Fruit fly (Drosophila melanogaster) whole organism, prepupa: ENCODE data around the gene hoip.

Experiments
- CG10669 ChIP-seq: fragments of 200-800 bp; sonication (Bioruptor generic); optimal IDR thresholded peaks from 3 replicates; lab custom pipeline; 2018; ENCODE audit warnings: missing biosample characterization, mild to moderate bottlenecking, missing genetic modification characterization, moderate library complexity
- CG11902 ChIP-seq: fragments of 200-800 bp; sonication (Bioruptor generic); optimal IDR thresholded peaks from 3 replicates; lab custom pipeline; 2016; ENCODE audit warnings: missing biosample characterization, missing genetic modification characterization
- CG15336 ChIP-seq: fragments of 200-800 bp; sonication (Bioruptor generic); IDR thresholded peaks from 2 replicates; pipeline ENCODE4 v1.3.6; 2022; ENCODE audit warnings: missing biosample characterization, missing genetic modification characterization
- CG3032 ChIP-seq: fragments of 200-800 bp; optimal IDR thresholded peaks from 2 replicates; lab custom pipeline; 2019; ENCODE audit warnings: missing biosample characterization, mild to moderate bottlenecking, missing genetic modification characterization, moderate library complexity
- CG31627 ChIP-seq: fragments of 200-800 bp; sonication (Bioruptor generic); optimal IDR thresholded peaks from 3 replicates; lab custom pipeline; 2016; ENCODE audit warnings: missing biosample characterization, missing genetic modification characterization
- CG34406 ChIP-seq: fragments of 200-800 bp; sonication (Bioruptor generic); optimal IDR thresholded peaks from 3 replicates; lab custom pipeline; 2016; ENCODE audit warnings: missing biosample characterization, missing genetic modification characterization
- CG4318 ChIP-seq: fragments of 200-800 bp; sonication (Bioruptor generic); optimal IDR thresholded peaks from 3 replicates; lab custom pipeline; 2017; ENCODE audit warnings: missing biosample characterization, mild to moderate bottlenecking, missing genetic modification characterization
- CG6276 ChIP-seq: fragments of 200-800 bp; sonication (Bioruptor generic); optimal IDR thresholded peaks from 2 replicates; lab custom pipeline; 2017; ENCODE audit warnings: missing biosample characterization, mild to moderate bottlenecking, missing genetic modification characterization
- CG6792 ChIP-seq: fragments of 200-800 bp; sonication (Bioruptor generic); optimal IDR thresholded peaks from 3 replicates; lab custom pipeline; 2016; ENCODE audit warnings: missing biosample characterization, missing genetic modification characterization
- CG6808 ChIP-seq: fragments of 200-800 bp; sonication (Bioruptor generic); optimal IDR thresholded peaks from 3 replicates; lab custom pipeline; 2017; ENCODE audit warnings: missing biosample characterization, missing genetic modification characterization, mild to moderate bottlenecking, moderate library complexity, missing genetic modification reagents
- CG6854 ChIP-seq: fragments of 200-800 bp; sonication (Bioruptor generic); optimal IDR thresholded peaks from 2 replicates; lab custom pipeline; 2017; ENCODE audit warnings: missing biosample characterization, mild to moderate bottlenecking, missing genetic modification characterization
- CG8119 ChIP-seq: fragments of 200-800 bp; sonication (Bioruptor generic); IDR thresholded peaks from 3 replicates; pipeline ENCODE4 v1.3.6; 2022; ENCODE audit warnings: missing biosample characterization, missing genetic modification characterization
- CG8319 ChIP-seq: fragments of 200-800 bp; sonication (Bioruptor generic); optimal IDR thresholded peaks from 3 replicates; lab custom pipeline; 2016; ENCODE audit warnings: missing biosample characterization, missing genetic modification characterization
- CG8632 ChIP-seq: fragments of 200-800 bp; sonication (Bioruptor generic); optimal IDR thresholded peaks from 3 replicates; lab custom pipeline; 2016; ENCODE audit warnings: missing biosample characterization, missing genetic modification characterization
- CG9139 ChIP-seq: fragments of 200-800 bp; sonication (Bioruptor generic); optimal IDR thresholded peaks from 3 replicates; lab custom pipeline; 2017; ENCODE audit warnings: missing biosample characterization, mild to moderate bottlenecking, missing genetic modification characterization
- Eip75B ChIP-seq: fragments of 200-800 bp; sonication (Bioruptor generic); optimal IDR thresholded peaks from 3 replicates; lab custom pipeline; 2016; ENCODE audit warnings: missing biosample characterization, missing genetic modification characterization
- Eip78C ChIP-seq: fragments of 200-800 bp; sonication (Bioruptor generic); peaks from one replicate; lab custom pipeline; 2016; ENCODE audit warnings: missing biosample characterization, missing genetic modification characterization
- Eip93F ChIP-seq: fragments of 200-800 bp; sonication (Bioruptor generic); optimal IDR thresholded peaks from 2 replicates; lab custom pipeline; 2016; ENCODE audit warnings: missing biosample characterization, mild to moderate bottlenecking, missing genetic modification characterization
- Ets21C ChIP-seq: fragments of 200-800 bp; sonication (Bioruptor generic); optimal IDR thresholded peaks from 3 replicates; lab custom pipeline; 2016; ENCODE audit warnings: missing biosample characterization, missing genetic modification characterization
- Ets96B ChIP-seq: fragments of 200-800 bp; optimal IDR thresholded peaks from 2 replicates; lab custom pipeline; 2019; ENCODE audit warnings: missing biosample characterization, mild to moderate bottlenecking, missing genetic modification characterization, moderate library complexity
- Gug ChIP-seq: fragments of 200-800 bp; sonication (Bioruptor generic); IDR thresholded peaks from 2 replicates; pipeline ENCODE4 v1.3.6; 2022; ENCODE audit warnings: missing biosample characterization, missing genetic modification characterization
- Hr38 ChIP-seq: sonication (Bioruptor generic); optimal IDR thresholded peaks from 2 replicates; lab custom pipeline; 2016; ENCODE audit warnings: missing biosample characterization, missing genetic modification characterization
- Hr4 ChIP-seq: fragments of 200-800 bp; sonication (Bioruptor generic); optimal IDR thresholded peaks from 3 replicates; lab custom pipeline; 2016; ENCODE audit warnings: missing biosample characterization, missing genetic modification characterization
- Lpt ChIP-seq: fragments of 200-800 bp; sonication (Bioruptor generic); optimal IDR thresholded peaks from 3 replicates; lab custom pipeline; 2016; ENCODE audit warnings: missing biosample characterization, missing genetic modification characterization
- OdsH ChIP-seq: fragments of 200-800 bp; sonication (Bioruptor generic); optimal IDR thresholded peaks from 3 replicates; lab custom pipeline; 2016; ENCODE audit warnings: missing biosample characterization, missing genetic modification characterization
- Sox14 ChIP-seq: fragments of 200-800 bp; sonication (Bioruptor generic); optimal IDR thresholded peaks from 3 replicates; lab custom pipeline; 2016; ENCODE audit warnings: missing biosample characterization, missing genetic modification characterization
- Sox15 ChIP-seq: fragments of 200-800 bp; sonication (Bioruptor generic); optimal IDR thresholded peaks from 3 replicates; lab custom pipeline; 2016; ENCODE audit warnings: missing biosample characterization, missing genetic modification characterization
- achi ChIP-seq: fragments of 200-800 bp; sonication (Bioruptor generic); optimal IDR thresholded peaks from 3 replicates; lab custom pipeline; 2016; ENCODE audit warnings: missing biosample characterization, missing genetic modification characterization
- cyc ChIP-seq: fragments of 200-800 bp; sonication (Bioruptor generic); optimal IDR thresholded peaks from 3 replicates; lab custom pipeline; 2016; ENCODE audit warnings: missing biosample characterization, missing genetic modification characterization
- dac ChIP-seq: fragments of 200-800 bp; sonication (Bioruptor generic); optimal IDR thresholded peaks from 2 replicates; lab custom pipeline; 2017; ENCODE audit warnings: missing biosample characterization, mild to moderate bottlenecking, missing genetic modification characterization
- dsx ChIP-seq: fragments of 200-800 bp; optimal IDR thresholded peaks from 3 replicates; lab custom pipeline; 2019; ENCODE audit warnings: missing biosample characterization, mild to moderate bottlenecking, missing genetic modification characterization, moderate library complexity; ENCODE audit not compliant: poor library complexity, severe bottlenecking
- eg ChIP-seq: fragments of 200-800 bp; sonication (Bioruptor generic); IDR thresholded peaks from 3 replicates; pipeline ENCODE4 v1.3.6; 2022; ENCODE audit warnings: missing biosample characterization, missing genetic modification characterization
- esn ChIP-seq: fragments of 200-800 bp; sonication (Bioruptor generic); optimal IDR thresholded peaks from 2 replicates; lab custom pipeline; 2016; ENCODE audit warnings: missing biosample characterization, mild to moderate bottlenecking, missing genetic modification characterization, moderate library complexity
- fd59A ChIP-seq: fragments of 200-800 bp; sonication (Bioruptor generic); optimal IDR thresholded peaks from 2 replicates; lab custom pipeline; 2017; ENCODE audit warnings: missing biosample characterization, mild to moderate bottlenecking, missing genetic modification characterization, missing genetic modification reagents
- fd85E ChIP-seq: fragments of 200-800 bp; sonication (Bioruptor generic); optimal IDR thresholded peaks from 3 replicates; lab custom pipeline; 2016; ENCODE audit warnings: missing biosample characterization, missing genetic modification characterization
- fkh ChIP-seq: fragments of 200-800 bp; sonication (Bioruptor generic); optimal IDR thresholded peaks from 3 replicates; lab custom pipeline; 2017; ENCODE audit warnings: missing biosample characterization, mild to moderate bottlenecking, missing genetic modification characterization, moderate library complexity
- lz ChIP-seq: fragments of 200-800 bp; sonication (Bioruptor generic); optimal IDR thresholded peaks from 3 replicates; lab custom pipeline; 2016; ENCODE audit warnings: missing biosample characterization, missing genetic modification characterization
- pdm3 ChIP-seq: fragments of 200-800 bp; sonication (Bioruptor generic); optimal IDR thresholded peaks from 3 replicates; lab custom pipeline; 2016; ENCODE audit warnings: missing biosample characterization, missing genetic modification characterization
- salr ChIP-seq, 2 experiments: fragments of 200-800 bp; sonication (Bioruptor generic); optimal IDR thresholded peaks; 3 replicates each; lab custom pipeline; 2016 to 2018; ENCODE audit warnings: missing biosample characterization in 2 of 2, missing genetic modification characterization in 2 of 2, mild to moderate bottlenecking in 1 of 2
- spab ChIP-seq: fragments of 200-800 bp; sonication (Bioruptor generic); optimal IDR thresholded peaks from 2 replicates; lab custom pipeline; 2017; ENCODE audit warnings: missing biosample characterization, mild to moderate bottlenecking, missing genetic modification characterization, missing genetic modification reagents
- ss ChIP-seq, 2 experiments: fragments of 200-800 bp; sonication (Bioruptor generic); optimal IDR thresholded peaks; 2 replicates in 1 of 2; 3 replicates in 1 of 2; lab custom pipeline; 2017 to 2018; ENCODE audit warnings: mild to moderate bottlenecking in 2 of 2, missing biosample characterization in 2 of 2, missing genetic modification characterization in 2 of 2, moderate library complexity in 1 of 2
- svp ChIP-seq: fragments of 200-800 bp; sonication (Bioruptor generic); peaks from one replicate; lab custom pipeline; 2016; ENCODE audit warnings: missing biosample characterization, missing genetic modification characterization

Gene hoip

DNA sequence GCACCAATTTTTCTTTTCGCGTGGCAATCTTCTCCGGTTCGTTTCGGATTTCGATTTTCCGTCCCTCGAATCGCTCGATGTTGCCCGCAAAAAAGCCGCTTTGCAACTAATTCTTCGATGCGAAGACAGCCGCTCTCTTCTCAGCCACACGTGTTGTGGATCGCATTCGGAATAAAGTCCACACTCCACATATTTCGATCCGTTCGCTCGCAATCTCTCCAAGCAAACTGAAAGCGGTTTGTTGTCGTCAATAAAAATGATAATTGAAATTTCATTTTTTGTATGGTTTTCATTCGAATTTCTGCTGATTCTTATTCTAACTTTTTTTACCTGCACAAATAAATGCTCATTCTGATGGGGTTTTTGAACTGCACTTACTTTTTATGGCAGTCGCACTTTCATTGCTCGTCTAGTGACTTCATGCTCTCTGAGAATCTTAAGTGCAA lies 6.3 kb downstream of the hoip start, which contains the start of gene CG31710 (continued):
- TF ChIP-seq CG8319 (GFP tag; lab: Kevin White, UChicago) (no peak), Sox15 (GFP tag; lab: Kevin White, UChicago) (no peak), Gug (no peak), eg (peak; percentile 25; the same call in 1 of the 3 replicates), dac (GFP tag; lab: Kevin White, UChicago) (no peak), CG31627 (GFP tag; lab: Kevin White, UChicago) (no peak), OdsH (GFP tag; lab: Kevin White, UChicago) (no peak), CG6792 (GFP tag; lab: Kevin White, UChicago) (no peak), Hr38 (GFP tag; lab: Kevin White, UChicago) (no peak), cyc (no peak), fd85E (GFP tag; lab: Kevin White, UChicago) (peak; percentile 3), Hr4 (GFP tag; lab: Kevin White, UChicago) (no peak), achi (GFP tag; lab: Kevin White, UChicago) (no peak), Sox14 (GFP tag; lab: Kevin White, UChicago) (peak; percentile 9), fkh (GFP tag; lab: Kevin White, UChicago) (peak; percentile 60), spab (GFP tag; lab: Kevin White, UChicago) (no peak), lz (GFP tag; lab: Kevin White, UChicago) (no peak)

DNA sequence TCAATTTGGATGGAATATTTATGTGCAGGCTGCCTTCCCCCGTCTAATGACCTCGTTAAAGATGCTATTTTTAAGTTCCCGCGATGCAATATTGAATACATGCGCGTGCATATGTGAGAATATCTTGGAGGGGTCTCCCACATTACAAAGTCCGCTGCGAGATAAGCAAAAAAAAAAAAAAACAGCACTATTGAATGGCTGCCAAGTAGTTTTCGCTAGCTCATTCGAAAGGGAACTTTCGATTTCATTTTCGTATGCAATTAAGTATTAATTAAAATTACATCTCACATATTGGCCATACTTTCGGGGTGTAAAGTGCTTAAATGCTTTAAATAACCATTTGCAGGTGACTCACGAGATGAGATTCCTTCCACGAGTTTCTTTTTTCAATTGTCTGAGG lies 7.5 kb downstream of the hoip start:
- TF ChIP-seq Sox15 (GFP tag; lab: Kevin White, UChicago), result no peak
- TF ChIP-seq Eip78C, result peak; percentile 49
- TF ChIP-seq CG6854 (GFP tag; lab: Kevin White, UChicago), result no peak
- peak; percentile 55; the same call in 2 of the 3 replicates for TF ChIP-seq CG8119
- TF ChIP-seq CG6276 (GFP tag; lab: Kevin White, UChicago), result peak; percentile 71
- no peak for TF ChIP-seq Ets21C (GFP tag; lab: Kevin White, UChicago)
- no peak for TF ChIP-seq svp
- TF ChIP-seq Ets96B (tag; lab: Kevin White, UChicago), result no peak
- TF ChIP-seq pdm3, result no peak
- TF ChIP-seq CG9139 (GFP tag; lab: Kevin White, UChicago), result no peak
- TF ChIP-seq eg, result peak; percentile 63; the same call in 1 of the 3 replicates
- TF ChIP-seq CG8632 (GFP tag; lab: Kevin White, UChicago), result no peak
- peak; percentile 28 for TF ChIP-seq Hr4 (GFP tag; lab: Kevin White, UChicago)
- TF ChIP-seq CG4318, result no peak
- TF ChIP-seq CG15336, result no peak; the same call in 1 of the 2 replicates
- TF ChIP-seq CG34406 (GFP tag; lab: Kevin White, UChicago), result no peak
- TF ChIP-seq fd59A (GFP tag; lab: Kevin White, UChicago), result no peak
- peak; percentile 42 for TF ChIP-seq Lpt (GFP tag; lab: Kevin White, UChicago)
- TF ChIP-seq esn (GFP tag; lab: Kevin White, UChicago), result no peak
- no peak for TF ChIP-seq Eip93F (GFP tag; lab: Kevin White, UChicago)
- peak; percentile 29 for TF ChIP-seq spab (GFP tag; lab: Kevin White, UChicago)
- TF ChIP-seq dsx (GFP tag; lab: Kevin White, UChicago), result peak; percentile 12
- peak in 1 of 2 experiments; percentile 39 for TF ChIP-seq ss (GFP tag; optimal IDR thresholded peaks at IDR 0.05; lab: Kevin White, UChicago)
- no peak for TF ChIP-seq CG3032 (tag; lab: Kevin White, UChicago)
- TF ChIP-seq CG10669 (GFP tag; lab: Kevin White, UChicago), result peak; percentile 10
- TF ChIP-seq CG11902 (GFP tag; lab: Kevin White, UChicago), result no peak
- no peak for TF ChIP-seq cyc
- TF ChIP-seq CG6808 (GFP tag; lab: Kevin White, UChicago), result peak; percentile 49
- peak in 1 of 2 experiments; percentile 13 for TF ChIP-seq salr (GFP tag; optimal IDR thresholded peaks at IDR 0.05; lab: Kevin White, UChicago)
- no peak for TF ChIP-seq Eip75B (GFP tag; lab: Kevin White, UChicago)
